Fruit fly (Drosophila melanogaster): ENCODE data around the gene TpnC73F.

Gene TpnC73F

dm6 chr3L:17006250-17006693 lies 39.6 kb upstream of the TpnC73F start (continued):
- no peak for TF ChIP-seq tx (GFP tag; optimal IDR thresholded peaks at IDR 0.05)
- TF ChIP-seq gsb (GFP tag; IDR thresholded peaks at IDR 0.05), result no peak
- TF ChIP-seq bab2 (GFP tag; optimal IDR thresholded peaks at IDR 0.05), result no peak
- peak; percentile 66 for TF ChIP-seq mirr (GFP tag; optimal IDR thresholded peaks at IDR 0.05)
- TF ChIP-seq CG15073 (GFP tag; optimal IDR thresholded peaks at IDR 0.05), result no peak
- peak; percentile 17; the same call in 1 of the 2 replicates for TF ChIP-seq wor (GFP tag; IDR thresholded peaks at IDR 0.05)
- no peak for TF ChIP-seq CG14050 (GFP tag; IDR thresholded peaks at IDR 0.05)
- TF ChIP-seq so (GFP tag; IDR thresholded peaks at IDR 0.05), result 0 out of 3 replicates have a peak, but pooled peaks have one; percentile 41
- no peak for TF ChIP-seq PHDP (tag; optimal IDR thresholded peaks at IDR 0.05)
- TF ChIP-seq CG2199 (GFP tag; IDR thresholded peaks at IDR 0.05), result no peak
- TF ChIP-seq CG6791 (GFP tag; IDR thresholded peaks at IDR 0.05; ENCODE audit: partially characterized antibody), result no peak
- no peak for TF ChIP-seq Awh (GFP tag; IDR thresholded peaks at IDR 0.05)
- no peak for TF ChIP-seq otp (GFP tag; IDR thresholded peaks at IDR 0.05)
- TF ChIP-seq gsb-n (tag; optimal IDR thresholded peaks at IDR 0.05), result no peak
- peak in 1 of 2 experiments; percentile 8 for TF ChIP-seq Pdp1 (GFP tag; optimal IDR thresholded peaks at IDR 0.05)
- no peak for TF ChIP-seq CG10565 (GFP tag; optimal IDR thresholded peaks at IDR 0.05)
- TF ChIP-seq Lpt (GFP tag; optimal IDR thresholded peaks at IDR 0.05), result no peak
- no peak for TF ChIP-seq HmgD (GFP tag; optimal IDR thresholded peaks at IDR 0.05)
- no peak for TF ChIP-seq CG14667 (GFP tag; IDR thresholded peaks at IDR 0.05)
- TF ChIP-seq CG15011 (GFP tag; optimal IDR thresholded peaks at IDR 0.05), result no peak
- TF ChIP-seq Blimp-1 (GFP tag; optimal IDR thresholded peaks at IDR 0.05), result no peak
- TF ChIP-seq Jarid2 (GFP tag; optimal IDR thresholded peaks at IDR 0.05), result no peak
- peak; percentile 23 for TF ChIP-seq HHEX (GFP tag; optimal IDR thresholded peaks at IDR 0.05)
- TF ChIP-seq CG16779 (GFP tag; IDR thresholded peaks at IDR 0.05), result 0 out of 2 replicates have a peak, but pooled peaks have one; percentile 17
- TF ChIP-seq ci (GFP tag; IDR thresholded peaks at IDR 0.05), result 0 out of 3 replicates have a peak, but pooled peaks have one; percentile 10
- no peak for TF ChIP-seq trem (tag; optimal IDR thresholded peaks at IDR 0.05)
- peak; percentile 6 for TF ChIP-seq salm (tag; optimal IDR thresholded peaks at IDR 0.05)
- no peak for TF ChIP-seq gro (GFP tag; optimal IDR thresholded peaks at IDR 0.05)
- TF ChIP-seq CG12071 (GFP tag; optimal IDR thresholded peaks at IDR 0.05), result peak; percentile 34
- TF ChIP-seq wek (GFP tag; optimal IDR thresholded peaks at IDR 0.05), result peak; percentile 9
- no peak for TF ChIP-seq crc (GFP tag; optimal IDR thresholded peaks at IDR 0.05)
- TF ChIP-seq oc (tag; optimal IDR thresholded peaks at IDR 0.05), result no peak
- peak; percentile 31; the same call in 1 of the 2 replicates for TF ChIP-seq Drgx (GFP tag; IDR thresholded peaks at IDR 0.05)
- peak; percentile 50 for TF ChIP-seq CG9932 (GFP tag; IDR thresholded peaks at IDR 0.05)
- no peak for TF ChIP-seq sna (GFP tag; IDR thresholded peaks at IDR 0.05; ENCODE audit: partially characterized antibody)
- TF ChIP-seq CG8359 (GFP tag; optimal IDR thresholded peaks at IDR 0.05; ENCODE audit: borderline replicate concordance), result no peak
- no peak for TF ChIP-seq CTCF (GFP tag; optimal IDR thresholded peaks at IDR 0.05)
- TF ChIP-seq ato (GFP tag; IDR thresholded peaks at IDR 0.05; ENCODE audit: partially characterized antibody), result no peak
- no peak for TF ChIP-seq CG6254 (GFP tag; optimal IDR thresholded peaks at IDR 0.05)
- peak; percentile 53 for TF ChIP-seq tgo (GFP tag; IDR thresholded peaks at IDR 0.05)
- no peak for TF ChIP-seq ham (GFP tag; IDR thresholded peaks at IDR 0.05)
- 0 out of 2 replicates have a peak, but pooled peaks have one; percentile 25 for TF ChIP-seq cas (GFP tag; IDR thresholded peaks at IDR 0.05)
- 0 out of 3 replicates have a peak, but pooled peaks have one; percentile 38 for TF ChIP-seq ken (GFP tag; IDR thresholded peaks at IDR 0.05)
- no peak for TF ChIP-seq vnd (GFP tag; IDR thresholded peaks at IDR 0.05; ENCODE audit: partially characterized antibody)
- peak; percentile 51 for TF ChIP-seq kni (GFP tag; optimal IDR thresholded peaks at IDR 0.05)
- peak; percentile 28; the same call in 1 of the 3 replicates for TF ChIP-seq CG11456 (GFP tag; IDR thresholded peaks at IDR 0.05)
- TF ChIP-seq slbo (GFP tag; IDR thresholded peaks at IDR 0.05), result peak; percentile 53
- TF ChIP-seq Aef1 (GFP tag; IDR thresholded peaks at IDR 0.05), result peak; percentile 41; the same call in 1 of the 3 replicates
- TF ChIP-seq eve (GFP tag; optimal IDR thresholded peaks at IDR 0.05), result no peak
- no peak for TF ChIP-seq tio (GFP tag; optimal IDR thresholded peaks at IDR 0.05)
- TF ChIP-seq seq (GFP tag; IDR thresholded peaks at IDR 0.05), result 0 out of 2 replicates have a peak, but pooled peaks have one; percentile 14
